Fruit fly (Drosophila melanogaster): ENCODE data around the gene CG14050.

Gene CG14050

dm6 chrX:2292410-2292809, 33.6 kb downstream of the CG14050 start:
- TF ChIP-seq Hr78 (GFP tag; optimal IDR thresholded peaks at IDR 0.05) (no peak), fru (GFP tag; optimal IDR thresholded peaks at IDR 0.05) (no peak), psq (GFP tag; optimal IDR thresholded peaks at IDR 0.05) (no peak)

DNA sequence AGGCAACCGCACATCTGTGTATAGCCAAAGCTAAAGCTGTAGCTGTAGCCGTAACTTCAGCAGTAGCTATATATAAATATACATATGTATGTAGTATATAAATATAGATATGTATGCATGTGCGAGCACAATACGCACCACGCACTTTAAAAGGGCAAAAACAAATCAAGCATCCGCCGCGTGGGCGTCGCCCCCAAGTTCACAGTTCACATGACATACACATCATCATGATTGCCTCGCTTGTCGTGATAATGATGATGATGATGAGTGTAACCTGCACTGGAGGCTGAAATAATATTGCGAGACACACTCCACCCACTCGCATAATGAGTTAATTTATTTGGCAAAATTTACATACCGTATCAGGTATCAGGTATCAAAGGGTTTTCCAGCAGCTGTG, 35.0 kb downstream of the CG14050 start:
- no peak for TF ChIP-seq Abd-B (GFP tag; optimal IDR thresholded peaks at IDR 0.05)
- no peak for TF ChIP-seq Vsx2 (GFP tag; optimal IDR thresholded peaks at IDR 0.05; ENCODE audit: partially characterized antibody)
- TF ChIP-seq Dfd (GFP tag; optimal IDR thresholded peaks at IDR 0.05): no peak
- TF ChIP-seq sv (GFP tag; optimal IDR thresholded peaks at IDR 0.05): no peak
- no peak for TF ChIP-seq Jra (GFP tag; optimal IDR thresholded peaks at IDR 0.05)
- no peak for TF ChIP-seq tai (GFP tag; optimal IDR thresholded peaks at IDR 0.05)
- TF ChIP-seq h (GFP tag; optimal IDR thresholded peaks at IDR 0.05): no peak
- no peak for TF ChIP-seq Hr78 (GFP tag; optimal IDR thresholded peaks at IDR 0.05)
- TF ChIP-seq sage (GFP tag; optimal IDR thresholded peaks at IDR 0.05): no peak
- TF ChIP-seq brk (GFP tag; optimal IDR thresholded peaks at IDR 0.05): no peak
- TF ChIP-seq Mio (GFP tag; optimal IDR thresholded peaks at IDR 0.05): no peak

DNA sequence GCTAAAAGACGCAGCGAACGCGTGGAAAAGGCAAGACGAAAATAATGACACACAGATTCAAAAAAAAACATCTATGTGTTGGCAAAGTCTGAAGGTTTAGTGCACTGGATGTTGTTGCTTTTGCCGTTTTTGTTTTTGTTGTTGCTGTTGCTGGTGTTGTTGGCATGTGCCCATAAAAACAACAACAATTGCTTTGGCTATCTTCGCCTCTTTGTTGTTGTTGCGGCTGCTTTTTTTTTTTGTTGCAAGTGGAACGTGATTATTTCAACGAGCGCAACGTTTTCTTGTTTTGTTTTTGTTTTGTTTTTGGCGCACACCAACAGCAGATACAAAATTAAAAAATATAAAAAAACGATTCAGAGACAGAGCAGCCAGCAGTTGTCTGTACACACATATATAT, 36.9 kb downstream of the CG14050 start:
- TF ChIP-seq lola (GFP tag; optimal IDR thresholded peaks at IDR 0.05) (no peak), sage (GFP tag; optimal IDR thresholded peaks at IDR 0.05) (no peak), Rel (GFP tag; optimal IDR thresholded peaks at IDR 0.05) (no peak), Rel (tag; optimal IDR thresholded peaks at IDR 0.05) (peak; percentile 9), psq (GFP tag; optimal IDR thresholded peaks at IDR 0.05) (peak; percentile 12), h (GFP tag; optimal IDR thresholded peaks at IDR 0.05) (no peak), Sp1 (GFP tag; optimal IDR thresholded peaks at IDR 0.05) (peak; percentile 39), pan (optimal IDR thresholded peaks at IDR 0.05) (no peak)

DNA sequence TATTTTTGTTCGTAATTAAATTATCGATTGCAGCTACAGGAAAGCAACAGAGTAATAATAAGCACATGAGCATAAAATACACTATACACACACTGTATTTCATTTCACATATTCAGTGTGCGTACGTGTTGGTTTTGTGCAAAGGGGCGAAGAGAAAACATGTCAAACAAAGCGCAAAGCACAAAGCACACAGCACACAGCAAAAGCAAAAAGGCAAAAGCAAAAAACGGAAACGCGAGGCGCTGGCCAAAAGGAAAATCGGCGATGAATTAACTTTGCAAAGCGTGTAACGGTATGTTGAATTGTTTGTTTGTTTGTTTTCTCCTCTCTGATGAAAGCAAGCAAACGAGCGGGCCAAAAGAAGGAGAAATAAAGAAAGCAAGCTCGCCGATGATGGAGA, 37.7 kb downstream of the CG14050 start:
- TF ChIP-seq psq (GFP tag; optimal IDR thresholded peaks at IDR 0.05) (peak; percentile 77), HLH106 (tag; optimal IDR thresholded peaks at IDR 0.05) (no peak)

dm6 chrX:2286985-2287384, 39.0 kb downstream of the CG14050 start:
- TF ChIP-seq rgr (GFP tag; optimal IDR thresholded peaks at IDR 0.05): no peak
- no peak for TF ChIP-seq dsf (GFP tag; optimal IDR thresholded peaks at IDR 0.05; ENCODE audit: borderline replicate concordance)
- no peak for TF ChIP-seq Rel (GFP tag; optimal IDR thresholded peaks at IDR 0.05)
- TF ChIP-seq Rel (tag; optimal IDR thresholded peaks at IDR 0.05): no peak
- no peak for TF ChIP-seq Dif (GFP tag; optimal IDR thresholded peaks at IDR 0.05; ENCODE audit: partially characterized antibody)
- TF ChIP-seq Vsx2 (GFP tag; optimal IDR thresholded peaks at IDR 0.05; ENCODE audit: partially characterized antibody): no peak
- TF ChIP-seq HLH106 (tag; optimal IDR thresholded peaks at IDR 0.05): no peak
- no peak for TF ChIP-seq jim (GFP tag; optimal IDR thresholded peaks at IDR 0.05)

dm6 chrX:2286255-2286654, 39.8 kb downstream of the CG14050 start:
- TF ChIP-seq Myc (optimal IDR thresholded peaks at IDR 0.05): no peak
- TF ChIP-seq Vsx2 (GFP tag; optimal IDR thresholded peaks at IDR 0.05; ENCODE audit: partially characterized antibody): no peak
- TF ChIP-seq GATAd (GFP tag; optimal IDR thresholded peaks at IDR 0.05): no peak
- TF ChIP-seq h (GFP tag; optimal IDR thresholded peaks at IDR 0.05): peak; percentile 92
- no peak for TF ChIP-seq CrebA (GFP tag; optimal IDR thresholded peaks at IDR 0.05; ENCODE audit: borderline replicate concordance)
- no peak for TF ChIP-seq Hnf4 (GFP tag; optimal IDR thresholded peaks at IDR 0.05)
- TF ChIP-seq woc (GFP tag; optimal IDR thresholded peaks at IDR 0.05): no peak
- TF ChIP-seq Sp1 (GFP tag; optimal IDR thresholded peaks at IDR 0.05): no peak
- no peak for TF ChIP-seq OdsH (GFP tag; optimal IDR thresholded peaks at IDR 0.05)
- peak; percentile 25 for TF ChIP-seq fru (GFP tag; optimal IDR thresholded peaks at IDR 0.05)
- no peak for TF ChIP-seq Dfd (GFP tag; optimal IDR thresholded peaks at IDR 0.05)
- TF ChIP-seq Jra (GFP tag; optimal IDR thresholded peaks at IDR 0.05): no peak
- TF ChIP-seq psq (GFP tag; optimal IDR thresholded peaks at IDR 0.05): no peak
- TF ChIP-seq brk (GFP tag; optimal IDR thresholded peaks at IDR 0.05): no peak
- no peak for TF ChIP-seq dmrt93B (GFP tag; optimal IDR thresholded peaks at IDR 0.05)
- no peak for TF ChIP-seq CG32264 (GFP tag; optimal IDR thresholded peaks at IDR 0.05)
- no peak for TF ChIP-seq Rel (GFP tag; optimal IDR thresholded peaks at IDR 0.05)
- peak; percentile 44 for TF ChIP-seq Rel (tag; optimal IDR thresholded peaks at IDR 0.05)

All from whole organism, wandering third instar larva.